Worm (Caenorhabditis elegans): ENCODE results near the gene mpz-1.

The mpz-1 gene

DNA sequence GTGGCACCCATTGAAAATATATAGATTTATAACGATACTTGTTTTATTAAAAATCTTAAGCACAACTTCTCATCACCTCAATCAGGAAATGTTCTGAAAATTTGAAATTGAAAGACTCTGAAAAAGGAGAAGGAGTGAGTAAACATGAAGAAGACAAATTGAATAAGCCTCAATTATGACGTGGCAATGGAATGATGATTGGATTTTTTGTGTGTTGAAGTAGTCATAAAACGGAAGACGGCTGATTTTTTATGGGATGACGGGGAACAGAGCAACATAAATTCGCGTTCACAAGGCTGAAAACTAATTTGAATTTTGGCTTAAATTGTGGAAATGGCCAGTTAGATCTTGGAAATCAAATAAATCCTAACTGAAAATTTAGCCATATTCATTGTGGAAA lies 46.4 kb downstream of the mpz-1 start, which contains the start of gene glb-12:
Gene glb-12, minus strand, starts transcription at position 101 of the 400 bp plus-strand sequence.
- TF ChIP-seq dmd-4 (tag; optimal IDR thresholded peaks at IDR 0.05) (no peak), ztf-4 (tag; optimal IDR thresholded peaks at IDR 0.05) (no peak), nhr-12 (tag; optimal IDR thresholded peaks at IDR 0.05) (no peak), gmeb-1 (tag; optimal IDR thresholded peaks at IDR 0.05) (no peak), C34F6.9 (tag; optimal IDR thresholded peaks at IDR 0.05) (no peak), lin-11 (tag; optimal IDR thresholded peaks at IDR 0.05) (no peak), peb-1 (tag; optimal IDR thresholded peaks at IDR 0.05) (no peak), unc-39 (tag; optimal IDR thresholded peaks at IDR 0.05) (no peak), nhr-237 (tag; optimal IDR thresholded peaks at IDR 0.05) (no peak)

DNA sequence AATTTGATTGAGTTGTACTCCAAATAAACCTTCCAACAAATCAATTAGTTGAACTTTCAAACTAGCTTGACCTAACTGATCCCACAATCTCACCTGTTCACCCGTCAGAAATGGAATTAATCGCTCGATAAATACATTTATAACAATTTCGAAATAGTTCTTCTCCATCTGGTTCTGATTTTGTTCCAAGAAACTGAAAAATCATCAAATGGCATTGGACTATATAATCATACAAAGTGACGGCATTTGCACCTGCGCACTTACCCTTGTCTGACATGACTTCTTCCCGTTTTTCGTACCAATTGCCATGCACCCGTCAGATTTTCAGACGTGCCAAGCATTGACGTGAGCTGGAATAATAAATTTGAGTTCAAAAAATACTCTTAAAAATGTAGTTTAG lies 47.2 kb downstream of the mpz-1 start:
- TF ChIP-seq nhr-10 (tag; optimal IDR thresholded peaks at IDR 0.05) (no peak), nhr-21 (tag; optimal IDR thresholded peaks at IDR 0.05) (peak; percentile 28), lsy-2 (tag; optimal IDR thresholded peaks at IDR 0.05) (no peak), C34F6.9 (tag; optimal IDR thresholded peaks at IDR 0.05) (no peak), blmp-1 (tag; optimal IDR thresholded peaks at IDR 0.05; ENCODE audit: insufficient read depth) (no peak), nhr-23 (tag; optimal IDR thresholded peaks at IDR 0.05) (no peak), crh-2 (tag; optimal IDR thresholded peaks at IDR 0.05) (no peak), sma-9 (GFP tag; optimal IDR thresholded peaks at IDR 0.05) (peak; percentile 43), sma-9 (tag; optimal IDR thresholded peaks at IDR 0.05) (no peak)

ce11 chrII:10723069-10723468 lies 54.9 kb downstream of the mpz-1 start, which contains the start of gene C09G5.14:
TSS of gene C09G5.14 (minus strand) at chrII:10723169.
- TF ChIP-seq peb-1 (tag; optimal IDR thresholded peaks at IDR 0.05) (no peak), nhr-12 (tag; optimal IDR thresholded peaks at IDR 0.05) (no peak), lin-11 (tag; optimal IDR thresholded peaks at IDR 0.05) (no peak), sma-9 (GFP tag; optimal IDR thresholded peaks at IDR 0.05) (no peak), sma-9 (tag; optimal IDR thresholded peaks at IDR 0.05) (no peak), skn-1 (tag; optimal IDR thresholded peaks at IDR 0.05) (no peak), gmeb-1 (tag; optimal IDR thresholded peaks at IDR 0.05) (no peak), dmd-4 (tag; optimal IDR thresholded peaks at IDR 0.05) (no peak), nhr-237 (tag; optimal IDR thresholded peaks at IDR 0.05) (no peak), lsy-2 (tag; optimal IDR thresholded peaks at IDR 0.05) (no peak), nhr-23 (tag; optimal IDR thresholded peaks at IDR 0.05) (no peak)

DNA sequence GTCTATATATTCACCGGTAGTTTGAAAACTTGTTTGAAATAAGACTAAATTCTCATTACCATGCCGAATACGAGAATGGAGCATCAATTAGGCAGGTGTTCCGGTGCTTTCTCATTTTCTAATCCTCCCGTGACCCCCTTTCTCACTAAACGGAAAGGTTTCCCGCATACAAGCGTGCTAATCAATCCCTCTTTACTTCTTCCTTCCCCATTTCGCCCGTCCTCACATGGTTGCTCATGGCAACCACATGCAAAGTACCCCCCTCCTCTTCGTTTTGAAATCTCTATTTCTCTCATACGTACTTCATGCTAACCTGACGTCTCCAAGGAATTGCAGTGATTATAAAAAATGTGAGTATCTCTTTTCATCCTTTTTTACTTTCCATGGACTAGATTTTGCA lies 58.0 kb downstream of the mpz-1 start, which contains the start of gene mks-5:
Gene mks-5, plus strand, starts transcription at position 301 of the 400 bp plus-strand sequence.
- TF ChIP-seq elt-3 (tag; optimal IDR thresholded peaks at IDR 0.05) (no peak), Y55F3AM.14 (GFP tag; optimal IDR thresholded peaks at IDR 0.05) (no peak), R02D3.7 (tag; optimal IDR thresholded peaks at IDR 0.05) (no peak), nhr-237 (tag; optimal IDR thresholded peaks at IDR 0.05) (no peak), blmp-1 (tag; optimal IDR thresholded peaks at IDR 0.05; ENCODE audit: insufficient read depth) (no peak), fos-1 (tag; optimal IDR thresholded peaks at IDR 0.05) (no peak), lsy-2 (tag; optimal IDR thresholded peaks at IDR 0.05) (no peak), sma-9 (GFP tag; optimal IDR thresholded peaks at IDR 0.05) (no peak), sma-9 (tag; optimal IDR thresholded peaks at IDR 0.05) (no peak), snpc-4 (tag; optimal IDR thresholded peaks at IDR 0.05) (no peak), lin-11 (tag; optimal IDR thresholded peaks at IDR 0.05) (no peak), nhr-23 (tag; optimal IDR thresholded peaks at IDR 0.05) (no peak), lin-39 (tag; optimal IDR thresholded peaks at IDR 0.05) (no peak), unc-39 (tag; optimal IDR thresholded peaks at IDR 0.05) (no peak), nhr-129 (tag; optimal IDR thresholded peaks at IDR 0.05) (no peak), gmeb-1 (tag; optimal IDR thresholded peaks at IDR 0.05) (no peak), crh-2 (tag; optimal IDR thresholded peaks at IDR 0.05) (no peak), mbf-1 (tag; optimal IDR thresholded peaks at IDR 0.05) (no peak), ceh-82 (tag; optimal IDR thresholded peaks at IDR 0.05) (no peak), elt-1 (tag; optimal IDR thresholded peaks at IDR 0.05) (no peak), mdl-1 (tag; optimal IDR thresholded peaks at IDR 0.05) (no peak)

ce11 chrII:10717124-10717523 lies 60.8 kb downstream of the mpz-1 start, which contains the start of gene C09G5.13:
TSS of gene C09G5.13 (plus strand) at chrII:10717424.
- no peak for TF ChIP-seq mdl-1 (tag; optimal IDR thresholded peaks at IDR 0.05)

ce11 chrII:10714262-10714933 lies 63.5 kb downstream of the mpz-1 start, which contains the start of the genes dph-2 and C09G5.7:
TSS of gene dph-2 (minus strand) at chrII:10714297.
TSS of gene C09G5.7 (plus strand) at chrII:10714883.
- peak; percentile 40 for TF ChIP-seq C34F6.9 (tag; optimal IDR thresholded peaks at IDR 0.05)
- TF ChIP-seq gmeb-1 (tag; optimal IDR thresholded peaks at IDR 0.05) = peak; percentile 88
- no peak for TF ChIP-seq unc-62 (GFP tag; optimal IDR thresholded peaks at IDR 0.05)
